Worm (Caenorhabditis elegans): ENCODE data around the gene rap-1.
A peak's percentile ranks its signal among the peaks of the same experiment; 100 is the strongest.

Gene rap-1

DNA sequence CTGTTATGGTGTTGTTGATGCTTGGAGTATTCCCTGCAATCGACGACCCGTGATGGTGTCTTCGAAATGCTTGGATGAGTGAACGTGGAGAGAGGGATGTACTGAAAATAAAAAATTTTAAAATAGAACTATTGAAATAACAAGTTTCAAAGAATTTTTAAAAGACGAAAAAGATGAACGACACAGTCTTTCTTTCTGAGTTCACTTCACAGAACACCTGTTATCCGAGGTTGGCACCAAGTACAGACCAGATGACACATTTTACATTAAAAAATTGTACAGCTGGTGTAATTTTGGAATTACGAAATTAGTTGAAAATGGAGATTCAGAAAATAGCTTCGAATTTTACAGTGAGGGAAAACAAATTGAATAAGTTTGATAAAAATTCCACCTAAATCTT is at the start of gene rap-1:
rap-1 (minus strand) TSS at position 101 of the 400 bp plus-strand sequence.
- TF ChIP-seq nhr-25 (tag; optimal IDR thresholded peaks at IDR 0.05) (no peak), mdl-1 (tag; optimal IDR thresholded peaks at IDR 0.05) (no peak), ceh-9 (tag; optimal IDR thresholded peaks at IDR 0.05) (no peak), nhr-67 (tag; optimal IDR thresholded peaks at IDR 0.05) (no peak), skn-1 (tag; optimal IDR thresholded peaks at IDR 0.05) (no peak), pha-4 (tag; optimal IDR thresholded peaks at IDR 0.05) (no peak), nhr-28 (tag; optimal IDR thresholded peaks at IDR 0.05) (no peak), fkh-2 (tag; optimal IDR thresholded peaks at IDR 0.05) (no peak), hmg-11 (tag; optimal IDR thresholded peaks at IDR 0.05) (no peak), daf-12 (tag; optimal IDR thresholded peaks at IDR 0.05) (no peak), ztf-4 (tag; optimal IDR thresholded peaks at IDR 0.05) (no peak), elt-1 (tag; optimal IDR thresholded peaks at IDR 0.05) (no peak)

DNA sequence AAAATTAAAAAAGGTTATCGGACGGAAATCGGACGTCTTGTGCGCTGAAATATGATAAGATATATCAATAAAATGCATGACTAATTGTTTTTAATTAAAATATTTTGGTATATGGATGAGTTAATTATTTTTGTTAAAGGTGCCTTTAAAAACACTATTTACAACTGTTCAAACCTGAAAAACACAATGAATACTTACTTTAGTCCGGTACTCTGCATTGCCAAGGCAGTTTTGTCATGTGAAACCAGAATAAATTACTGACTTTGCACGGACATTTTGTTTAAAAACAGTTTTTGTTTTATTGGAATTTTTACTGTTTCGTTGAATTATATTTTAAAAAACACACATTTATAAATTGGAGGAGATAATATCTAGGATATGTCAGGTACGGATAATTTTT is 49.3 kb upstream of the rap-1 start, which contains the start of gene suex-2:
suex-2 (plus strand) TSS at position 301 of the 400 bp plus-strand sequence.
- no peak for TF ChIP-seq pha-4 (tag; optimal IDR thresholded peaks at IDR 0.05)
- no peak for TF ChIP-seq R02D3.7 (tag; optimal IDR thresholded peaks at IDR 0.05)
- TF ChIP-seq nhr-77 (tag; optimal IDR thresholded peaks at IDR 0.05), result no peak
- no peak for TF ChIP-seq nhr-237 (tag; optimal IDR thresholded peaks at IDR 0.05)
- TF ChIP-seq nhr-43 (tag; optimal IDR thresholded peaks at IDR 0.05; ENCODE audit: poor library complexity, severe bottlenecking), result no peak
- no peak for TF ChIP-seq mdl-1 (tag; optimal IDR thresholded peaks at IDR 0.05)
- TF ChIP-seq elt-1 (tag; optimal IDR thresholded peaks at IDR 0.05), result no peak

DNA sequence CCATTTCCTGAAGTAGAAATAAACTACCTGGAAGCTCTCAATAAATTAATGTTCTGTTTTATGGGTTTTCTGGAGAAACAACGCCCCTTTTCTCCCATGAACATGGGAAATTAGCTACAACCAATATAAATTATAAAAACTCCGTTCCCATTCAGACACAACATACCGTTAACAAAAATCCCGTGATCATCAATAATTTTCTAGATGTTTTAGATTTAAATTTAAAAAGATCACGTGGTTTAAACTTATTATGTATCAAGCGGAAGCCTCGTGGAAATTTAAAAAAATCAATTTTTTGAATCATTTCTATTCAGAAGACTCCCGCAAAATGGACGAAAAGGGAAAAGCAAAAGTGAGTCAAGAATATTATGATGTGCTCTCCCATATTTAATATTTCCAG is 47.2 kb upstream of the rap-1 start, which contains the start of gene C53B4.2:
C53B4.2 (plus strand) TSS at position 301 of the 400 bp plus-strand sequence.
- TF ChIP-seq ama-1 (optimal IDR thresholded peaks at IDR 0.05) (no peak), ceh-16 (tag; optimal IDR thresholded peaks at IDR 0.05) (no peak), ceh-28 (tag; optimal IDR thresholded peaks at IDR 0.05) (no peak), nhr-77 (tag; optimal IDR thresholded peaks at IDR 0.05) (no peak), lin-15B (tag; optimal IDR thresholded peaks at IDR 0.05) (no peak), eor-1 (tag; optimal IDR thresholded peaks at IDR 0.05) (no peak), ceh-9 (tag; optimal IDR thresholded peaks at IDR 0.05) (no peak), jun-1 (tag; optimal IDR thresholded peaks at IDR 0.05) (no peak), fos-1 (tag; optimal IDR thresholded peaks at IDR 0.05) (no peak), skn-1 (tag; optimal IDR thresholded peaks at IDR 0.05) (no peak)

DNA sequence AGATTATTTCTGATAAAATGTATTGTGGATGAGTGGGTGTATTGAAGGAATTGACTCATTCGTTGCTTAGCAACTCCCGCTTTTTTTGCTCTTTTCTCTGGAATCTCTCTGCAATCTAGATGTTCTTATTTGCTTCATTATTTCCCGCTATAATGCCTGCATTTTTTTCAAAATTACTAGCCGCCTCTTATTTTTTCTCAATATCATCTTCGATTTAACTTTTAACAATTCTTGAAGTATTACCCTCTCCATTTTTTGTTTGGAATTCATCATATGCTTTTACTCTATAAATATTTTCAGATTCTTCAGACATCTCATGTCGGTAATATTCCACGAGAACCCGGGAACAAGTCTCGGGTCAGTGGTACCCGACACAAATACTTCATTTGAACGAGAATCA is 37.5 kb upstream of the rap-1 start, which contains the start of gene tpra-1:
tpra-1 (plus strand) TSS at position 301 of the 400 bp plus-strand sequence.
- TF ChIP-seq ama-1 (optimal IDR thresholded peaks at IDR 0.05) (no peak), ceh-16 (tag; optimal IDR thresholded peaks at IDR 0.05) (no peak), ztf-4 (tag; optimal IDR thresholded peaks at IDR 0.05) (no peak), nhr-25 (tag; optimal IDR thresholded peaks at IDR 0.05) (no peak), tbx-2 (tag; optimal IDR thresholded peaks at IDR 0.05) (no peak), nhr-43 (tag; optimal IDR thresholded peaks at IDR 0.05; ENCODE audit: poor library complexity, severe bottlenecking) (no peak), nhr-67 (tag; optimal IDR thresholded peaks at IDR 0.05) (no peak), R02D3.7 (tag; optimal IDR thresholded peaks at IDR 0.05) (no peak), fkh-2 (tag; optimal IDR thresholded peaks at IDR 0.05) (no peak), nhr-237 (tag; optimal IDR thresholded peaks at IDR 0.05) (no peak), lin-39 (tag; optimal IDR thresholded peaks at IDR 0.05) (no peak), lin-15B (tag; optimal IDR thresholded peaks at IDR 0.05) (no peak), snpc-4 (tag; optimal IDR thresholded peaks at IDR 0.05) (no peak), unc-39 (tag; optimal IDR thresholded peaks at IDR 0.05) (no peak), fos-1 (tag; optimal IDR thresholded peaks at IDR 0.05) (no peak), nhr-77 (tag; optimal IDR thresholded peaks at IDR 0.05) (no peak), aly-2 (tag; optimal IDR thresholded peaks at IDR 0.05) (no peak), nhr-11 (tag; optimal IDR thresholded peaks at IDR 0.05) (no peak), ceh-28 (tag; optimal IDR thresholded peaks at IDR 0.05) (no peak), ZK546.5 (tag; optimal IDR thresholded peaks at IDR 0.05) (no peak)

DNA sequence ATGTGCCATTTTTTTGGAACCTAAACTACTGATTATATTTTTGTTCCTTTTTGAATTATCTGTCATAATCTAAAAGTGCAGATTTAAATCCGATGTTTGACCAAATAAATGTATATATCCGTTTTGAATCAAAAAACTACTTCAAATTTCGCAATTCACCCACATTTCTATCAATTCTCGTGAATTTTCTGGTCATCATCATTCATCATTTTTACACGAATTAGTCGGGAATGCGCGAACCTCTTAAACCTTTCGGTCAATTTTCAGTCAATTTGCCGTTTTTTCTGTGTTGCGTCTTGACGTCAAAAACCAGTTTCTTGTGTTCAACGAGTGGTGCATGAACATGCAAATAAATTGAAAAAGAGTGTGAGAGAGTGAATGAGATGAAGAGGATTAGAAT is 35.4 kb upstream of the rap-1 start:
- TF ChIP-seq unc-39 (tag; optimal IDR thresholded peaks at IDR 0.05), result no peak
- TF ChIP-seq mdl-1 (tag; optimal IDR thresholded peaks at IDR 0.05), result peak; percentile 16
- TF ChIP-seq nhr-25 (tag; optimal IDR thresholded peaks at IDR 0.05), result peak; percentile 19

DNA sequence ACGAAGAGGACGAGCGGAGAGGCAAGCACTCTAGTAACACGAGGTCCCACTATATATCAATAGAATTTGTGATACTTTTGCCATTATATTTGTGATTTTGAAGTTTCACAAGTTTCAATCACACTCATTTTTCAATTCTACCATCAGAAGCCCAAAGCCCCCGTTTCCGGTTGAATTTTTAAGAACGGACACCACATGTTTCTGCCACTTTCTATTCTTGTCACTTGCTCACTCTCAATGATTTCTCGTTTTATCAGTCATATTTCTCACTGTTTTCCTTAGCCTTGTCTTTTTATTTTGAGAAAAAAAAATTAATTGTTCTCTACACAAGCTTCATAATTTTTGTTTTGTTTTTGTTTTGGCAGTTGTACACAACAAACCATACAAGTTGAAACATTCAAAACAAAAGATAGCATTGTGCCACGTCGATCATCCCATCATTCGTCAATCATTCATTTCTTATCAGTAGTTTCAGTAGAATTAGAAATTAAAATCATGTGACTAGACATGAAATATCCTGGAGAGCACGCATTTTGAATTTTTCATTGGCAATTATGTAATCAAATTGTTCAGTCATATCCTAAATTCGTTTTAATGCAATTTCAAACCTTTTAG is 33.4 kb upstream of the rap-1 start:
- TF ChIP-seq lsy-12 (tag; optimal IDR thresholded peaks at IDR 0.05), result no peak
- peak; percentile 45 for TF ChIP-seq elt-2 (tag; optimal IDR thresholded peaks at IDR 0.05)
- TF ChIP-seq pha-4 (tag; optimal IDR thresholded peaks at IDR 0.05), result peak; percentile 22

Measured in whole organism, L3 larva.